Worm (Caenorhabditis elegans): Measurements from ENCODE around the gene srbc-65.

The srbc-65 gene

ce11 chrV:16539666-16540065 is 11.1 kb upstream of the srbc-65 start:
- TF ChIP-seq dao-5 (tag; optimal IDR thresholded peaks at IDR 0.05) (no peak), W03F9.2 (tag; optimal IDR thresholded peaks at IDR 0.05) (no peak)

- TF ChIP-seq him-1 (tag; optimal IDR thresholded peaks at IDR 0.05) (no peak), W03F9.2 (tag; optimal IDR thresholded peaks at IDR 0.05) (no peak), dao-5 (tag; optimal IDR thresholded peaks at IDR 0.05) (no peak)
Measured at ce11 chrV:16540657-16541056, 10.1 kb upstream of the srbc-65 start.

ce11 chrV:16552929-16553328 is 2.1 kb downstream of the srbc-65 start, which contains the start of gene Y32B12B.4:
Gene Y32B12B.4 (plus strand): TSS chrV:16553327.
- TF ChIP-seq W03F9.2 (tag; optimal IDR thresholded peaks at IDR 0.05): no peak
- no peak for TF ChIP-seq dao-5 (tag; optimal IDR thresholded peaks at IDR 0.05)
- TF ChIP-seq him-1 (tag; optimal IDR thresholded peaks at IDR 0.05): no peak

- TF ChIP-seq him-1 (tag; optimal IDR thresholded peaks at IDR 0.05) (no peak), dao-5 (tag; optimal IDR thresholded peaks at IDR 0.05) (no peak), W03F9.2 (tag; optimal IDR thresholded peaks at IDR 0.05) (no peak)
Measured at ce11 chrV:16565639-16566038, 14.9 kb downstream of the srbc-65 start, which contains the start of gene sru-45. Gene sru-45 (plus strand): TSS chrV:16565939.

ce11 chrV:16568056-16568455 is 17.3 kb downstream of the srbc-65 start:
- TF ChIP-seq dao-5 (tag; optimal IDR thresholded peaks at IDR 0.05): no peak
- TF ChIP-seq W03F9.2 (tag; optimal IDR thresholded peaks at IDR 0.05): no peak
- no peak for TF ChIP-seq him-1 (tag; optimal IDR thresholded peaks at IDR 0.05)

ce11 chrV:16570697-16571096 is 19.9 kb downstream of the srbc-65 start, which contains the start of gene nhr-233:
Gene nhr-233 (minus strand): TSS chrV:16570797.
- TF ChIP-seq W03F9.2 (tag; optimal IDR thresholded peaks at IDR 0.05): no peak
- no peak for TF ChIP-seq dao-5 (tag; optimal IDR thresholded peaks at IDR 0.05)
- TF ChIP-seq him-1 (tag; optimal IDR thresholded peaks at IDR 0.05): no peak

- no peak for TF ChIP-seq W03F9.2 (tag; optimal IDR thresholded peaks at IDR 0.05)
- TF ChIP-seq him-1 (tag; optimal IDR thresholded peaks at IDR 0.05): no peak
- no peak for TF ChIP-seq dao-5 (tag; optimal IDR thresholded peaks at IDR 0.05)
Measured at ce11 chrV:16573168-16573567, 22.4 kb downstream of the srbc-65 start, which contains the start of gene str-149. Gene str-149 (plus strand): TSS chrV:16573468.

ce11 chrV:16575900-16576299 is 25.1 kb downstream of the srbc-65 start, which contains the start of gene str-151:
Gene str-151 (plus strand): TSS chrV:16576200.
- no peak for TF ChIP-seq dao-5 (tag; optimal IDR thresholded peaks at IDR 0.05)
- no peak for TF ChIP-seq W03F9.2 (tag; optimal IDR thresholded peaks at IDR 0.05)
- no peak for TF ChIP-seq him-1 (tag; optimal IDR thresholded peaks at IDR 0.05)

ce11 chrV:16580424-16580823 is 29.6 kb downstream of the srbc-65 start, which contains the start of gene nhr-271:
Gene nhr-271 (minus strand): TSS chrV:16580524.
- TF ChIP-seq him-1 (tag; optimal IDR thresholded peaks at IDR 0.05): no peak
- TF ChIP-seq dao-5 (tag; optimal IDR thresholded peaks at IDR 0.05): no peak
- no peak for TF ChIP-seq W03F9.2 (tag; optimal IDR thresholded peaks at IDR 0.05)

ce11 chrV:16581061-16581460 is 30.3 kb downstream of the srbc-65 start:
- no peak for TF ChIP-seq him-1 (tag; optimal IDR thresholded peaks at IDR 0.05)
- TF ChIP-seq dao-5 (tag; optimal IDR thresholded peaks at IDR 0.05): no peak
- no peak for TF ChIP-seq W03F9.2 (tag; optimal IDR thresholded peaks at IDR 0.05)

- TF ChIP-seq W03F9.2 (tag; optimal IDR thresholded peaks at IDR 0.05): no peak
- TF ChIP-seq dao-5 (tag; optimal IDR thresholded peaks at IDR 0.05): no peak
- no peak for TF ChIP-seq him-1 (tag; optimal IDR thresholded peaks at IDR 0.05)
Measured at ce11 chrV:16582973-16583372, 32.2 kb downstream of the srbc-65 start, which contains the start of gene str-150. Gene str-150 (plus strand): TSS chrV:16583273.

ce11 chrV:16588428-16588827 is 37.6 kb downstream of the srbc-65 start, which contains the start of gene srw-73:
Gene srw-73 (minus strand): TSS chrV:16588528.
- TF ChIP-seq dao-5 (tag; optimal IDR thresholded peaks at IDR 0.05): no peak
- no peak for TF ChIP-seq W03F9.2 (tag; optimal IDR thresholded peaks at IDR 0.05)
- TF ChIP-seq him-1 (tag; optimal IDR thresholded peaks at IDR 0.05): no peak

ce11 chrV:16589488-16589887 is 38.7 kb downstream of the srbc-65 start:
- TF ChIP-seq dao-5 (tag; optimal IDR thresholded peaks at IDR 0.05): no peak
- no peak for TF ChIP-seq him-1 (tag; optimal IDR thresholded peaks at IDR 0.05)
- no peak for TF ChIP-seq W03F9.2 (tag; optimal IDR thresholded peaks at IDR 0.05)

ce11 chrV:16591992-16592798 is 41.4 kb downstream of the srbc-65 start, which contains the start of gene srh-269:
Gene srh-269 (minus strand): TSS chrV:16592042.
- TF ChIP-seq dao-5 (tag; optimal IDR thresholded peaks at IDR 0.05) (no peak), W03F9.2 (tag; optimal IDR thresholded peaks at IDR 0.05) (no peak), him-1 (tag; optimal IDR thresholded peaks at IDR 0.05) (no peak)
